Worm (Caenorhabditis elegans) whole organism, early embryonic: ENCODE results near the gene F47G9.6.

Source experiments
- ama-1 ChIP-seq: fragments of 150-350 bp; optimal IDR thresholded peaks from 2 replicates; lab custom pipeline; 2014
- ceh-13 ChIP-seq: fragments of 200-800 bp; sonication (Bioruptor generic); optimal IDR thresholded peaks from 2 replicates; lab custom pipeline; 2018; ENCODE audit warnings: mild to moderate bottlenecking, missing genetic modification characterization, missing compliant biosample characterization
- flt-1 ChIP-seq: fragments of 200-800 bp; sonication (Bioruptor generic); IDR thresholded peaks from 2 replicates; pipeline ENCODE4 v1.3.6; 2022; ENCODE audit warnings: missing genetic modification characterization, missing compliant biosample characterization
- hmbx-1 ChIP-seq: sonication (generic microtip); optimal IDR thresholded peaks from 2 replicates; lab custom pipeline; 2016; ENCODE audit warnings: mild to moderate bottlenecking, missing genetic modification characterization, missing compliant biosample characterization
- hmg-4 ChIP-seq: fragments of 200-800 bp; sonication (Bioruptor generic); optimal IDR thresholded peaks from 2 replicates; lab custom pipeline; 2018; ENCODE audit warnings: mild to moderate bottlenecking, missing genetic modification characterization, missing compliant biosample characterization
- hnd-1 ChIP-seq: sonication (generic microtip); optimal IDR thresholded peaks from 2 replicates; lab custom pipeline; 2016; ENCODE audit warnings: missing genetic modification characterization, missing compliant biosample characterization
- scrt-1 ChIP-seq: fragments of 200-800 bp; sonication (Bioruptor generic); IDR thresholded peaks from 2 replicates; pipeline ENCODE4 v1.3.6; 2022; ENCODE audit warnings: missing genetic modification characterization, missing compliant biosample characterization
- tra-4 ChIP-seq: sonication (generic microtip); optimal IDR thresholded peaks from 2 replicates; lab custom pipeline; 2017; ENCODE audit warnings: missing genetic modification characterization, missing compliant biosample characterization

DNA sequence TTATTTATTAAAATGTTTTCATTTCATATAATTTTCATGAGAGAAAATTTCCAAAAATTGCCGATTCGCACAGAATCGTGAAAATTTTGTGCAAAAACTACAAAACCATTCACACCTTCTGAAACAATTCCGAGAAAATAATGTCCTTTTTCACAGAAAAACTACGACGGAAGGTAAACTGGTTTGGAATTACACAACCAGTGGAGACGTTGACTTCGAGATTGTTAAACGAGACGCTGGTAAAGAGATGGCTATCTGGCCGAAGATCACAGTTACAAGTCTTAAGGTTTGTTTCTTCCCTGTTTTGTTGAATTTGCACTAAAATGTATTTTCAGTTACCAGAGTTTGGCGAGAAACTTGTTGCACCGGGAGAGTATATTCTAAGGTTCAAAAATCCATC lies 16.3 kb upstream of the F47G9.6 start:
- TF ChIP-seq ama-1 (lab: Kevin White, UChicago) = no peak
- TF ChIP-seq ceh-13 (GFP tag; lab: Kevin White, UChicago) = no peak
- TF ChIP-seq scrt-1 (GFP tag; lab: Robert Waterston, UW) = no peak
- TF ChIP-seq hmbx-1 (tag; lab: Kevin White, UChicago) = no peak
- TF ChIP-seq flt-1 (GFP tag; lab: Robert Waterston, UW) = no peak
- TF ChIP-seq hnd-1 (tag; lab: Kevin White, UChicago) = no peak
- TF ChIP-seq hmg-4 = no peak
- no peak for TF ChIP-seq tra-4
